Worm (Caenorhabditis elegans): ENCODE data around the gene T06E8.8.
A peak's percentile ranks its signal among the peaks of the same experiment; 100 is the strongest.

Gene T06E8.8

ce11 chrV:10087103-10087502 is 43.6 kb downstream of the T06E8.8 start, which contains the start of gene R04B5.5:
Gene R04B5.5, plus strand, starts transcription at chrV:10087480.
- TF ChIP-seq sma-3 (GFP tag; optimal IDR thresholded peaks at IDR 0.05): peak; percentile 32
- peak; percentile 55 for TF ChIP-seq blmp-1 (tag; optimal IDR thresholded peaks at IDR 0.05; ENCODE audit: insufficient read depth)
- TF ChIP-seq ceh-16 (tag; optimal IDR thresholded peaks at IDR 0.05): no peak
- TF ChIP-seq nhr-21 (tag; optimal IDR thresholded peaks at IDR 0.05): peak; percentile 65
- TF ChIP-seq ztf-1 (GFP tag; conservative IDR thresholded peaks at IDR 0.05): no peak
- TF ChIP-seq ztf-11 (tag; optimal IDR thresholded peaks at IDR 0.05): no peak
- peak; percentile 35 for TF ChIP-seq egl-27 (tag; optimal IDR thresholded peaks at IDR 0.05)
- TF ChIP-seq sma-9 (GFP tag; optimal IDR thresholded peaks at IDR 0.05): peak; percentile 87
- TF ChIP-seq sma-9 (tag; optimal IDR thresholded peaks at IDR 0.05): no peak
- no peak for TF ChIP-seq lin-39 (tag; optimal IDR thresholded peaks at IDR 0.05)
- TF ChIP-seq R02D3.7 (tag; optimal IDR thresholded peaks at IDR 0.05): no peak
- TF ChIP-seq ama-1 (optimal IDR thresholded peaks at IDR 0.05): no peak
- peak; percentile 69 for TF ChIP-seq fos-1 (tag; optimal IDR thresholded peaks at IDR 0.05)
- TF ChIP-seq elt-3 (tag; optimal IDR thresholded peaks at IDR 0.05): no peak
- no peak for TF ChIP-seq sem-4 (tag; optimal IDR thresholded peaks at IDR 0.05)
- no peak for TF ChIP-seq elt-1 (tag; optimal IDR thresholded peaks at IDR 0.05)
- no peak for TF ChIP-seq nhr-237 (tag; optimal IDR thresholded peaks at IDR 0.05)
- TF ChIP-seq F13H6.1 (tag; optimal IDR thresholded peaks at IDR 0.05): peak; percentile 29
- TF ChIP-seq unc-39 (tag; optimal IDR thresholded peaks at IDR 0.05): no peak
- no peak for TF ChIP-seq ceh-82 (tag; optimal IDR thresholded peaks at IDR 0.05)
- TF ChIP-seq unc-62 (GFP tag; optimal IDR thresholded peaks at IDR 0.05): no peak
- no peak for TF ChIP-seq nhr-23 (tag; optimal IDR thresholded peaks at IDR 0.05)
- no peak for TF ChIP-seq nhr-77 (tag; optimal IDR thresholded peaks at IDR 0.05)
- peak; percentile 21 for TF ChIP-seq C34F6.9 (tag; optimal IDR thresholded peaks at IDR 0.05)
- peak; percentile 35 for TF ChIP-seq crh-2 (tag; optimal IDR thresholded peaks at IDR 0.05)
- no peak for TF ChIP-seq peb-1 (tag; optimal IDR thresholded peaks at IDR 0.05)
- peak in 1 of 2 experiments; percentile 39 for TF ChIP-seq lsy-2 (tag; optimal IDR thresholded peaks at IDR 0.05)
- no peak for TF ChIP-seq skn-1 (tag; optimal IDR thresholded peaks at IDR 0.05)
- TF ChIP-seq Y55F3AM.14 (GFP tag; optimal IDR thresholded peaks at IDR 0.05): no peak
- no peak for TF ChIP-seq mab-5 (tag; optimal IDR thresholded peaks at IDR 0.05)
- TF ChIP-seq snpc-4 (tag; optimal IDR thresholded peaks at IDR 0.05): no peak
- no peak for TF ChIP-seq ztf-4 (tag; optimal IDR thresholded peaks at IDR 0.05)
- TF ChIP-seq mdl-1 (tag; optimal IDR thresholded peaks at IDR 0.05): peak; percentile 15 to 45

DNA sequence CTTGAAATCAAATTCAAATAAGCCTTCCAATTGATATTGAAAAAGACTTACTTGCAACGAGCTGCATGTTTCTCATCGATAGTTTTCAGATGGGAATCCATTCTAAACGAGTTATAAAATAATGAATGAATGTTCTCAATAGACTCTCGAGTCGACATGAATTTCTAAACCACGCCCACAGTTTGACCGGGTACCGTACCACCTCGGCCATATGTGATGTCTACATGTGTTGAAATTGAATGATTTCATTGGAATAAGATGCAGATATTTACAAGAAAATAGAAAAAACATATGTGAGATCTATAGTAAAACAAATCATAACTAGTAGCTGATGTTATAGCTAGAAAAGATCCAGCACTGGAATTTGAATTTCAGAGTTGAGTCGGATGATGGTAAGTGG is 46.9 kb downstream of the T06E8.8 start, which contains the start of gene R04B5.7:
Gene R04B5.7, minus strand, starts transcription at position 101 of the 400 bp plus-strand sequence.
- TF ChIP-seq nhr-25 (tag; optimal IDR thresholded peaks at IDR 0.05): no peak
- TF ChIP-seq peb-1 (tag; optimal IDR thresholded peaks at IDR 0.05): no peak

- TF ChIP-seq ceh-82 (tag; optimal IDR thresholded peaks at IDR 0.05): no peak
- no peak for TF ChIP-seq nhr-12 (tag; optimal IDR thresholded peaks at IDR 0.05)
Observed at ce11 chrV:10091152-10091551, 47.6 kb downstream of the T06E8.8 start, which contains the start of gene R04B5.11. Gene R04B5.11, minus strand, starts transcription at chrV:10091252.
